Fruit fly (Drosophila melanogaster): Measurements from ENCODE around the gene QIL1.

The QIL1 gene

DNA sequence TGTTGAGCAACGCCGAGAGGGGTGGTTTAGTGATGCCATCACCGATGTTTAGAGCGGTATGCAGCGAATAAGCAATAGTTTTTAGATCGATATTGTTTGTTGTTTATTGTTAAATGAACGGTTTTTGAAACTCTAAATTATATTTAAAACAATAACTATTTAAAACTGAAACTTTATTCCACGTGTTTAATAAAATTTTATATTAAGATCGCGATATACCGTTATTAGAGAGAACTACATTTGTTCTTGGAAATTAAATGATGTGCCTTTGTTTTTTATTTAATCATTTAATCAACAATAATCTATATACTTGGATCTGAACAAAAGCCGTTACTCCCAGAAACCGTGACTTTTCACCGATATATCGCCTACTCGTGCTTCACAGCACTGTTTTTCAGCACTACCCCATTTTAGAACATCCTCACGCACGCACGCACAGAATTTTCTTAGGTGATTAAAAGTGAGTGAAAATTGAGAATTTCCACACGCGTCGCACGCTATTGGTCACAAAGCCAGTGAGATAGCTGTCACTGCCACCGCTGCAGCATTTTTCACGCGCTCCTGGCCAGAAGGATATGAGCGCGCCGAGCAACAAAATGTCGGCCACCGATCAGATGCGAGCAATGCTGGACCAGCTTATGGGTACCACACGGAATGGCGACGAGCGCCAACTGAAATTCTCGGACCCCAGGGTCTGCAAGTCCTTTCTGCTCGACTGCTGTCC is 48.3 kb downstream of the QIL1 start, which contains the start of the genes U4-U6-60K and CG7564 (continued):
- TF ChIP-seq Sox102F (GFP tag; optimal IDR thresholded peaks at IDR 0.05) (no peak), CG11902 (GFP tag; optimal IDR thresholded peaks at IDR 0.05) (peak; percentile 26), vri (GFP tag; optimal IDR thresholded peaks at IDR 0.05) (no peak), CG3919 (GFP tag; optimal IDR thresholded peaks at IDR 0.05) (peak; percentile 65), CG3032 (tag; optimal IDR thresholded peaks at IDR 0.05) (peak; percentile 57), CG4318 (GFP tag; optimal IDR thresholded peaks at IDR 0.05) (no peak), Ets96B (tag; optimal IDR thresholded peaks at IDR 0.05) (peak; percentile 16), Sox15 (GFP tag; optimal IDR thresholded peaks at IDR 0.05) (peak; percentile 45), lz (GFP tag; optimal IDR thresholded peaks at IDR 0.05) (peak; percentile 60), CG6163 (GFP tag; IDR thresholded peaks at IDR 0.05) (0 out of 3 replicates have a peak, but pooled peaks have one; percentile 28), Met (GFP tag; optimal IDR thresholded peaks at IDR 0.05) (no peak), dsx (GFP tag; optimal IDR thresholded peaks at IDR 0.05; ENCODE audit: poor library complexity, severe bottlenecking) (no peak), Hr38 (GFP tag; optimal IDR thresholded peaks at IDR 0.05) (no peak), Sox14 (GFP tag; optimal IDR thresholded peaks at IDR 0.05) (peak; percentile 69), net (GFP tag; optimal IDR thresholded peaks at IDR 0.05) (peak; percentile 33), fd59A (GFP tag; optimal IDR thresholded peaks at IDR 0.05) (peak; percentile 31), Hr39 (GFP tag; optimal IDR thresholded peaks at IDR 0.05) (peak; percentile 69), svp (GFP tag) (peak; percentile 56), topi (GFP tag; optimal IDR thresholded peaks at IDR 0.05) (peak; percentile 75), Eip75B (GFP tag; optimal IDR thresholded peaks at IDR 0.05) (no peak)

Data from whole organism, prepupa.